Fruit fly (Drosophila melanogaster) whole organism, embryonic: Measurements from ENCODE around the gene Bet3.

Experiments
- ATbp ChIP-seq: fragments of 200-800 bp; sonication (Bioruptor generic); optimal IDR thresholded peaks from 2 replicates; lab custom pipeline; 2017; ENCODE audit warnings: missing biosample characterization, mild to moderate bottlenecking, missing genetic modification characterization, missing genetic modification reagents
- Awh ChIP-seq: fragments of 200-800 bp; sonication (Bioruptor generic); IDR thresholded peaks from 2 replicates; pipeline ENCODE4, ENCODE4 v1.3.6; 2022; ENCODE audit warnings: missing biosample characterization, missing genetic modification characterization
- CG10321 ChIP-seq: fragments of 200-800 bp; sonication (Bioruptor generic); IDR thresholded peaks from 2 replicates; pipeline ENCODE4 v1.3.6; 2022; ENCODE audit warnings: missing biosample characterization, missing genetic modification characterization
- CG11560 ChIP-seq: fragments of 200-800 bp; sonication (Bioruptor generic); IDR thresholded peaks from 3 replicates; pipeline ENCODE4 v1.3.6; 2022; ENCODE audit warnings: missing biosample characterization, missing genetic modification characterization
- CG11696 ChIP-seq: fragments of 200-800 bp; sonication (Bioruptor generic); IDR thresholded peaks from 2 replicates; pipeline ENCODE4 v1.3.6; 2022; ENCODE audit warnings: missing biosample characterization, missing genetic modification characterization
- CG12155 ChIP-seq: fragments of 200-800 bp; sonication (Bioruptor generic); optimal IDR thresholded peaks from 3 replicates; lab custom pipeline; 2016; ENCODE audit warnings: missing biosample characterization, missing genetic modification characterization
- CG12219 ChIP-seq: fragments of 200-800 bp; sonication (Bioruptor generic); optimal IDR thresholded peaks from 3 replicates; lab custom pipeline; 2018; ENCODE audit warnings: missing biosample characterization, mild to moderate bottlenecking, missing genetic modification characterization
- CG1233 ChIP-seq: fragments of 200-800 bp; sonication (Bioruptor generic); optimal IDR thresholded peaks from 4 replicates; lab custom pipeline; 2018; ENCODE audit warnings: missing biosample characterization, mild to moderate bottlenecking, missing genetic modification characterization
- CG13123 ChIP-seq: fragments of 200-800 bp; sonication (Bioruptor generic); optimal IDR thresholded peaks from 2 replicates; lab custom pipeline; 2016; ENCODE audit warnings: missing biosample characterization, missing genetic modification characterization
- CG13775 ChIP-seq: fragments of 200-800 bp; sonication (Bioruptor generic); optimal IDR thresholded peaks from 3 replicates; lab custom pipeline; 2017; ENCODE audit warnings: missing biosample characterization, mild to moderate bottlenecking, missing genetic modification characterization
- CG14710 ChIP-seq: fragments of 200-800 bp; sonication (Bioruptor generic); optimal IDR thresholded peaks from 3 replicates; lab custom pipeline; 2019; ENCODE audit warnings: missing biosample characterization, mild to moderate bottlenecking, missing genetic modification characterization, moderate library complexity
- CG15514 ChIP-seq: fragments of 200-800 bp; sonication (Bioruptor generic); optimal IDR thresholded peaks from 3 replicates; lab custom pipeline; 2017; ENCODE audit warnings: missing biosample characterization, missing genetic modification characterization, mild to moderate bottlenecking, moderate library complexity, missing genetic modification reagents
- CG17359 ChIP-seq: fragments of 200-800 bp; sonication (Bioruptor generic); optimal IDR thresholded peaks from 3 replicates; lab custom pipeline; 2018; ENCODE audit warnings: missing biosample characterization, mild to moderate bottlenecking, missing genetic modification characterization, moderate library complexity
- CG2129 ChIP-seq: fragments of 200-800 bp; sonication (Bioruptor generic); IDR thresholded peaks from 2 replicates; pipeline ENCODE4 v1.3.6; 2022; ENCODE audit warnings: missing biosample characterization, missing genetic modification characterization; ENCODE audit not compliant: partially characterized antibody
- CG3065 ChIP-seq: fragments of 200-800 bp; sonication (Bioruptor generic); optimal IDR thresholded peaks from 2 replicates; lab custom pipeline; 2016; ENCODE audit warnings: missing biosample characterization, missing genetic modification characterization
- CG4360 ChIP-seq: fragments of 200-800 bp; sonication (Bioruptor generic); IDR thresholded peaks from 2 replicates; pipeline ENCODE4 v1.3.6; 2022; ENCODE audit warnings: missing biosample characterization, missing genetic modification characterization
- CG6254 ChIP-seq: fragments of 200-800 bp; sonication (Bioruptor generic); optimal IDR thresholded peaks from 3 replicates; lab custom pipeline; 2017; ENCODE audit warnings: mild to moderate bottlenecking, missing biosample characterization, missing genetic modification reagents, missing genetic modification characterization
- CG6765 ChIP-seq: fragments of 200-800 bp; sonication (Bioruptor generic); optimal IDR thresholded peaks from 3 replicates; lab custom pipeline; 2017; ENCODE audit warnings: missing biosample characterization, mild to moderate bottlenecking, missing genetic modification characterization
- CG7745 ChIP-seq: fragments of 200-800 bp; sonication (Bioruptor generic); optimal IDR thresholded peaks from 2 replicates; lab custom pipeline; 2018; ENCODE audit warnings: missing biosample characterization, mild to moderate bottlenecking, missing genetic modification characterization, moderate library complexity
- CG7963 ChIP-seq: fragments of 200-800 bp; sonication (Bioruptor generic); IDR thresholded peaks from 3 replicates; pipeline ENCODE4 v1.3.6; 2022; ENCODE audit warnings: missing biosample characterization, missing genetic modification characterization; ENCODE audit not compliant: partially characterized antibody
- Camta ChIP-seq: fragments of 200-800 bp; sonication (Bioruptor generic); optimal IDR thresholded peaks from 2 replicates; lab custom pipeline; 2016; ENCODE audit warnings: missing biosample characterization, missing genetic modification characterization
- D19A ChIP-seq: fragments of 200-800 bp; optimal IDR thresholded peaks from 3 replicates; lab custom pipeline; 2019; ENCODE audit warnings: missing biosample characterization, mild to moderate bottlenecking, missing genetic modification characterization, moderate library complexity
- Doc2 ChIP-seq: fragments of 200-800 bp; sonication (Bioruptor generic); IDR thresholded peaks from 2 replicates; pipeline ENCODE4 v1.3.6; 2022; ENCODE audit warnings: missing biosample characterization, missing genetic modification characterization
- Dp ChIP-seq: fragments of 200-800 bp; sonication (Bioruptor generic); optimal IDR thresholded peaks from 2 replicates; lab custom pipeline; 2018; ENCODE audit warnings: missing biosample characterization, mild to moderate bottlenecking, missing genetic modification characterization, moderate library complexity
- HLH54F ChIP-seq: fragments of 200-800 bp; sonication (Bioruptor generic); optimal IDR thresholded peaks from 3 replicates; lab custom pipeline; 2016; ENCODE audit warnings: missing biosample characterization, missing genetic modification characterization
- Hsf ChIP-seq: fragments of 200-800 bp; sonication (Bioruptor generic); optimal IDR thresholded peaks from 3 replicates; lab custom pipeline; 2016; ENCODE audit warnings: missing biosample characterization, missing genetic modification characterization
- Lim3 ChIP-seq: fragments of 200-800 bp; sonication (Bioruptor generic); IDR thresholded peaks from 2 replicates; pipeline ENCODE4 v1.3.6; 2022; ENCODE audit warnings: missing biosample characterization, missing genetic modification characterization
- Mes4 ChIP-seq: fragments of 200-800 bp; sonication (Bioruptor generic); optimal IDR thresholded peaks from 2 replicates; lab custom pipeline; 2016; ENCODE audit warnings: missing biosample characterization, missing genetic modification characterization
- NfI ChIP-seq: fragments of 200-800 bp; sonication (Bioruptor generic); optimal IDR thresholded peaks from 3 replicates; lab custom pipeline; 2018; ENCODE audit warnings: missing biosample characterization, mild to moderate bottlenecking, missing genetic modification characterization, moderate library complexity
- Sox102F ChIP-seq: fragments of 200-800 bp; sonication (Bioruptor generic); optimal IDR thresholded peaks from 2 replicates; lab custom pipeline; 2018; ENCODE audit warnings: missing biosample characterization, mild to moderate bottlenecking, missing genetic modification characterization, moderate library complexity
- Spps ChIP-seq: fragments of 200-800 bp; sonication (Bioruptor generic); optimal IDR thresholded peaks from 2 replicates; lab custom pipeline; 2018; ENCODE audit warnings: missing biosample characterization, mild to moderate bottlenecking, missing genetic modification characterization
- Stat92E ChIP-seq, 3 experiments: fragments of >200 bp in 2 of 3; fragments of 200-800 bp in 1 of 3; sonication (Bioruptor generic) in 1 of 3; optimal IDR thresholded peaks; 2 replicates each; lab custom pipeline; 2017 to 2019; ENCODE audit warnings: missing biosample characterization in 3 of 3, missing genetic modification characterization in 3 of 3, mild to moderate bottlenecking in 1 of 3, moderate library complexity in 1 of 3
- ara ChIP-seq: fragments of 200-800 bp; sonication (Bioruptor generic); IDR thresholded peaks from 2 replicates; pipeline ENCODE4 v1.3.6; 2022; ENCODE audit warnings: missing biosample characterization, missing genetic modification characterization
- az2 ChIP-seq: fragments of 200-800 bp; sonication (Bioruptor generic); optimal IDR thresholded peaks from 3 replicates; lab custom pipeline; 2016; ENCODE audit warnings: missing biosample characterization, missing genetic modification characterization
- cad ChIP-seq: fragments of >200 bp; optimal IDR thresholded peaks from 2 replicates; lab custom pipeline; 2017; ENCODE audit warnings: missing biosample characterization, missing genetic modification characterization
- cas ChIP-seq: fragments of 200-800 bp; sonication (Bioruptor generic); IDR thresholded peaks from 2 replicates; pipeline ENCODE4 v1.3.6; 2022; ENCODE audit warnings: missing biosample characterization, missing genetic modification characterization
- chif ChIP-seq, 2 experiments: fragments of 200-800 bp; sonication (Bioruptor generic); optimal IDR thresholded peaks; 3 replicates each; lab custom pipeline; 2016; ENCODE audit warnings: missing biosample characterization in 2 of 2, missing genetic modification characterization in 2 of 2
- dm ChIP-seq: fragments of 200-800 bp; sonication (Bioruptor generic); optimal IDR thresholded peaks from 3 replicates; lab custom pipeline; 2016; ENCODE audit warnings: missing biosample characterization, missing genetic modification characterization
- fd96Cb ChIP-seq: fragments of 200-800 bp; sonication (Bioruptor generic); optimal IDR thresholded peaks from 2 replicates; lab custom pipeline; 2018; ENCODE audit warnings: missing biosample characterization, mild to moderate bottlenecking, missing genetic modification characterization, moderate library complexity
- fu2 ChIP-seq: fragments of 200-800 bp; sonication (Bioruptor generic); optimal IDR thresholded peaks from 2 replicates; lab custom pipeline; 2016; ENCODE audit warnings: missing biosample characterization, missing genetic modification characterization
- gsb-n ChIP-seq: fragments of 200-800 bp; sonication (Bioruptor generic); optimal IDR thresholded peaks from 3 replicates; lab custom pipeline; 2018; ENCODE audit warnings: missing biosample characterization, mild to moderate bottlenecking, missing genetic modification characterization
- jing ChIP-seq: fragments of 200-800 bp; sonication (Bioruptor generic); optimal IDR thresholded peaks from 2 replicates; lab custom pipeline; 2018; ENCODE audit warnings: missing biosample characterization, mild to moderate bottlenecking, missing genetic modification characterization
- peb ChIP-seq: fragments of 200-800 bp; sonication (Bioruptor generic); IDR thresholded peaks from 2 replicates; pipeline ENCODE4 v1.3.6; 2022; ENCODE audit warnings: missing biosample characterization, missing genetic modification characterization
- sc ChIP-seq, 3 experiments: fragments of >200 bp in 2 of 3; fragments of 200-800 bp in 1 of 3; sonication (Bioruptor generic) in 1 of 3; optimal IDR thresholded peaks; 2 replicates in 2 of 3; 3 replicates in 1 of 3; lab custom pipeline; 2017; ENCODE audit warnings: mild to moderate bottlenecking in 1 of 3, missing biosample characterization in 1 of 3, missing genetic modification characterization in 1 of 3, missing genetic modification reagents in 1 of 3
- sens-2 ChIP-seq: fragments of 200-800 bp; sonication (Bioruptor generic); IDR thresholded peaks from 2 replicates; pipeline ENCODE4 v1.3.6; 2022; ENCODE audit warnings: missing biosample characterization, missing genetic modification characterization
- slbo ChIP-seq: fragments of 200-800 bp; sonication (Bioruptor generic); IDR thresholded peaks from 2 replicates; pipeline ENCODE4 v1.3.6; 2022; ENCODE audit warnings: missing biosample characterization, missing genetic modification characterization
- so ChIP-seq: fragments of 200-800 bp; sonication (Bioruptor generic); IDR thresholded peaks from 3 replicates; pipeline ENCODE4 v1.3.6; 2022; ENCODE audit warnings: missing biosample characterization, missing genetic modification characterization
- ttk ChIP-seq: fragments of 200-800 bp; sonication (Bioruptor generic); IDR thresholded peaks from 2 replicates; pipeline ENCODE4 v2.1.2; 2022; ENCODE audit warnings: missing biosample characterization, missing genetic modification characterization
- zfh2 ChIP-seq: fragments of 200-800 bp; sonication (Bioruptor generic); optimal IDR thresholded peaks from 2 replicates; lab custom pipeline; 2016; ENCODE audit warnings: missing biosample characterization, missing genetic modification characterization

Gene Bet3

DNA sequence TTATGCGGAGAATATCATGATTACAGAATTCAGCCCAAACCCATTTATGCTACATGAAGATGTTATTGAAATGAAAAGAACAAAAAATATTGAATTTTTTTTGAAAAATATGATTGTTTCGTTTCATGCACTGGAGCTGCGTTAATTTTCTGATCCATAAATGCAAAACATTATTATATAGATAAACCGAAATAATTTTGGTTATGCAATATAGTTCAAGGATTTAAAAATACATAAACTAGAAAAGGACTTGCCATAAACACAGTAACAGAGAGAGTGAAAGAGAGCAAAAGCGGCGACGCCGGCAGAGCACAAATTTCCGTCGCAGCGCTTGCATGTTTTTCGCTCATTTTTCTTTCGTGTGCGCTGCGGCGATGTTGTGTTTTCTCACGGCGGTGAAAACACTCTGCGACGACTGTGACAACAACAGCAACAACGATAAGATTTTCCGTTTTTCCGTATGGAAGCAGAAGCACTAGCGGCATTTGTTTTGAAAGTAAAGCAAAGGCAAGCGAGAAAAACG lies 20.2 kb upstream of the Bet3 start (continued):
- peak; percentile 18 for TF ChIP-seq fu2 (GFP tag; lab: Kevin White, UChicago)
- no peak for TF ChIP-seq CG7963 (GFP tag; lab: Robert Waterston, UW)
- TF ChIP-seq cad (GFP tag; lab: Kevin White, UChicago), result no peak
- TF ChIP-seq so (GFP tag; lab: Robert Waterston, UW), result peak; percentile 55; the same call in 1 of the 3 replicates
- peak; percentile 93 for TF ChIP-seq CG14710 (tag; lab: Kevin White, UChicago)
- peak; percentile 55 for TF ChIP-seq HLH54F
- no peak for TF ChIP-seq Dp
- peak; percentile 60 for TF ChIP-seq CG15514 (GFP tag; lab: Kevin White, UChicago)
- TF ChIP-seq CG13775 (GFP tag; lab: Kevin White, UChicago), result peak; percentile 90
- TF ChIP-seq peb (GFP tag; lab: Robert Waterston, UW), result 0 out of 2 replicates have a peak, but pooled peaks have one; percentile 38
- TF ChIP-seq Spps (tag; lab: Kevin White, UChicago), result peak; percentile 91
- peak; percentile 88 for TF ChIP-seq CG6765 (GFP tag; lab: Kevin White, UChicago)
- TF ChIP-seq zfh2 (GFP tag; lab: Kevin White, UChicago), result peak; percentile 58
- TF ChIP-seq CG10321 (GFP tag; lab: Robert Waterston, UW), result peak; percentile 10; the same call in 1 of the 2 replicates
- TF ChIP-seq Mes4 (GFP tag; lab: Kevin White, UChicago), result peak; percentile 65
- TF ChIP-seq Sox102F (GFP tag; lab: Kevin White, UChicago), result peak; percentile 88
- TF ChIP-seq CG6254 (GFP tag; lab: Kevin White, UChicago), result peak; percentile 88
- peak; percentile 75 for TF ChIP-seq Camta (GFP tag; lab: Kevin White, UChicago)
- TF ChIP-seq Awh (GFP tag; lab: Robert Waterston, UW), result peak; percentile 31; the same call in 1 of the 2 replicates
- TF ChIP-seq Stat92E (GFP tag; optimal IDR thresholded peaks at IDR 0.05; lab: Kevin White, UChicago), result peak in 1 of 3 experiments; percentile 95
- TF ChIP-seq CG12155 (GFP tag; lab: Kevin White, UChicago), result peak; percentile 59
- peak; percentile 61 for TF ChIP-seq CG13123
- TF ChIP-seq ttk (GFP tag; lab: Robert Waterston, UW), result peak; percentile 29; the same call in 1 of the 2 replicates
- TF ChIP-seq jing, result peak; percentile 24
- peak; percentile 90 for TF ChIP-seq ATbp (GFP tag; lab: Kevin White, UChicago)
- peak; percentile 35; the same call in 1 of the 2 replicates for TF ChIP-seq CG11696 (GFP tag; lab: Robert Waterston, UW)
- no peak for TF ChIP-seq sc (optimal IDR thresholded peaks at IDR 0.05; lab: Kevin White, UChicago)
- TF ChIP-seq sc (GFP tag; optimal IDR thresholded peaks at IDR 0.05; lab: Kevin White, UChicago), result peak; percentile 82
- TF ChIP-seq az2 (GFP tag; lab: Kevin White, UChicago), result peak; percentile 84
- no peak for TF ChIP-seq dm (GFP tag; lab: Kevin White, UChicago)
- peak; percentile 93 for TF ChIP-seq CG17359 (tag; lab: Kevin White, UChicago)
- peak; percentile 58; the same call in 1 of the 2 replicates for TF ChIP-seq ara (GFP tag; lab: Robert Waterston, UW)
- TF ChIP-seq chif (GFP tag; optimal IDR thresholded peaks at IDR 0.05; lab: Kevin White, UChicago), result peak; percentile 60 to 76
- peak; percentile 86 for TF ChIP-seq Hsf (GFP tag; lab: Kevin White, UChicago)
- no peak for TF ChIP-seq Lim3
- peak; percentile 70 for TF ChIP-seq slbo (GFP tag; lab: Robert Waterston, UW)
- 0 out of 2 replicates have a peak, but pooled peaks have one; percentile 37 for TF ChIP-seq cas (GFP tag; lab: Robert Waterston, UW)
- peak; percentile 81 for TF ChIP-seq NfI (GFP tag; lab: Kevin White, UChicago)
- peak; percentile 67 for TF ChIP-seq CG3065 (GFP tag; lab: Kevin White, UChicago)
- TF ChIP-seq CG1233 (GFP tag; lab: Kevin White, UChicago), result peak; percentile 77
- TF ChIP-seq CG2129 (GFP tag; lab: Robert Waterston, UW), result no peak
- TF ChIP-seq CG11560 (tag; lab: Robert Waterston, UW), result 0 out of 3 replicates have a peak, but pooled peaks have one; percentile 28
- no peak for TF ChIP-seq CG7745 (tag; lab: Kevin White, UChicago)
- TF ChIP-seq fd96Cb (tag; lab: Kevin White, UChicago), result peak; percentile 90
- peak; percentile 92 for TF ChIP-seq D19A (tag; lab: Kevin White, UChicago)
- peak; percentile 89 for TF ChIP-seq CG12219
- TF ChIP-seq Doc2 (GFP tag; lab: Robert Waterston, UW), result no peak
- TF ChIP-seq gsb-n (tag; lab: Kevin White, UChicago), result peak; percentile 91
- peak; percentile 58; the same call in 1 of the 2 replicates for TF ChIP-seq sens-2 (GFP tag; lab: Robert Waterston, UW)
- peak; percentile 81 for TF ChIP-seq CG4360
